ENCODE assay signal across 3 fruit fly cellular contexts in genomic region chr3L:12118156-12118555, dm6.
A peak's percentile ranks its signal among the peaks of the same experiment; 100 is the strongest.
TF ChIP-seq lines count a peak whose summit lies in the region.

TSS of gene ssp (plus strand) at chr3L:12118257.

- TF ChIP-seq CTCF in whole organism, embryonic (GFP tag; optimal IDR thresholded peaks at IDR 0.05; lab: Kevin White, UChicago) = no peak

TF ChIP-seq in whole organism, adult, 20 proteins besides CTCF, POLR2A, EP300 and RAD21:
- TF ChIP-seq Clk (GFP tag; optimal IDR thresholded peaks at IDR 0.05; lab: Kevin White, UChicago) (no peak), CG7045 (GFP tag; optimal IDR thresholded peaks at IDR 0.05; lab: Kevin White, UChicago) (no peak), CG7101 (tag; optimal IDR thresholded peaks at IDR 0.05; lab: Kevin White, UChicago) (no peak), Hr96 (GFP tag; optimal IDR thresholded peaks at IDR 0.05; lab: Kevin White, UChicago) (no peak), Mnt (GFP tag; optimal IDR thresholded peaks at IDR 0.05; lab: Kevin White, UChicago) (peak; percentile 1)

TF ChIP-seq in whole organism, embryonic, 481 proteins besides CTCF, POLR2A, EP300 and RAD21 (continues in another document):
- TF ChIP-seq CG15073 (GFP tag; optimal IDR thresholded peaks at IDR 0.05; lab: Kevin White, UChicago) (no peak), gsb-n (tag; optimal IDR thresholded peaks at IDR 0.05; lab: Kevin White, UChicago) (no peak), CG9609 (GFP tag; optimal IDR thresholded peaks at IDR 0.05; lab: Kevin White, UChicago) (no peak), stc (GFP tag; IDR thresholded peaks at IDR 0.05; lab: Robert Waterston, UW) (no peak), insv (GFP tag; optimal IDR thresholded peaks at IDR 0.05; lab: Kevin White, UChicago) (no peak), fd3F (GFP tag; optimal IDR thresholded peaks at IDR 0.05; lab: Kevin White, UChicago) (no peak), CG1602 (GFP tag; optimal IDR thresholded peaks at IDR 0.05; lab: Kevin White, UChicago) (no peak), Ravus (GFP tag; IDR thresholded peaks at IDR 0.05; lab: Robert Waterston, UW) (no peak), CG6791 (GFP tag; IDR thresholded peaks at IDR 0.05; lab: Robert Waterston, UW; ENCODE audit: partially characterized antibody) (peak; percentile 81), wdn (GFP tag; IDR thresholded peaks at IDR 0.05; lab: Robert Waterston, UW) (no peak), Mrtf (GFP tag; IDR thresholded peaks at IDR 0.05; lab: Robert Waterston, UW) (no peak), Opbp (GFP tag; IDR thresholded peaks at IDR 0.05; lab: Robert Waterston, UW; ENCODE audit: partially characterized antibody) (peak; percentile 86), Optix (GFP tag; IDR thresholded peaks at IDR 0.05; lab: Robert Waterston, UW) (no peak), Hr78 (GFP tag; optimal IDR thresholded peaks at IDR 0.05; lab: Kevin White, UChicago) (no peak), Mes4 (GFP tag; optimal IDR thresholded peaks at IDR 0.05; lab: Kevin White, UChicago) (no peak), tio (GFP tag; optimal IDR thresholded peaks at IDR 0.05; lab: Kevin White, UChicago) (no peak), CG9437 (GFP tag; optimal IDR thresholded peaks at IDR 0.05; lab: Kevin White, UChicago) (no peak), YL-1 (GFP tag; optimal IDR thresholded peaks at IDR 0.05; lab: Kevin White, UChicago) (peak; percentile 28), Nf-YB (GFP tag; optimal IDR thresholded peaks at IDR 0.05; lab: Kevin White, UChicago) (no peak), D19B (GFP tag; optimal IDR thresholded peaks at IDR 0.05; lab: Kevin White, UChicago) (no peak), Side (GFP tag; optimal IDR thresholded peaks at IDR 0.05; lab: Kevin White, UChicago) (no peak), fd96Cb (tag; optimal IDR thresholded peaks at IDR 0.05; lab: Kevin White, UChicago) (no peak), az2 (GFP tag; optimal IDR thresholded peaks at IDR 0.05; lab: Kevin White, UChicago) (no peak), sna (GFP tag; IDR thresholded peaks at IDR 0.05; lab: Robert Waterston, UW; ENCODE audit: partially characterized antibody) (peak; percentile 83), CG8281 (tag; optimal IDR thresholded peaks at IDR 0.05; lab: Kevin White, UChicago) (no peak), HmgZ (tag; optimal IDR thresholded peaks at IDR 0.05; lab: Kevin White, UChicago) (no peak), row (GFP tag; IDR thresholded peaks at IDR 0.05; lab: Robert Waterston, UW) (peak; percentile 41; the same call in 2 of the 3 replicates), CG4360 (GFP tag; IDR thresholded peaks at IDR 0.05; lab: Robert Waterston, UW) (0 out of 2 replicates have a peak, but pooled peaks have one; percentile 14), CG11398 (GFP tag; optimal IDR thresholded peaks at IDR 0.05; lab: Kevin White, UChicago) (no peak), p53 (GFP tag; optimal IDR thresholded peaks at IDR 0.05; lab: Kevin White, UChicago) (no peak), CG7839 (tag; optimal IDR thresholded peaks at IDR 0.05; lab: Kevin White, UChicago) (no peak), ranshi (GFP tag; IDR thresholded peaks at IDR 0.05; lab: Robert Waterston, UW) (no peak), CG2712 (tag; optimal IDR thresholded peaks at IDR 0.05; lab: Kevin White, UChicago) (peak; percentile 16), en (GFP tag; optimal IDR thresholded peaks at IDR 0.05; lab: Kevin White, UChicago) (no peak), Poxn (GFP tag; IDR thresholded peaks at IDR 0.05; lab: Robert Waterston, UW) (no peak), CG10979 (tag; optimal IDR thresholded peaks at IDR 0.05; lab: Kevin White, UChicago) (no peak), CG2116 (GFP tag; optimal IDR thresholded peaks at IDR 0.05; lab: Kevin White, UChicago) (peak; percentile 27), Elba2 (GFP tag; optimal IDR thresholded peaks at IDR 0.05; lab: Kevin White, UChicago) (no peak), Abd-B (GFP tag; optimal IDR thresholded peaks at IDR 0.05; lab: Kevin White, UChicago) (no peak), Vsx1 (GFP tag; optimal IDR thresholded peaks at IDR 0.05; lab: Kevin White, UChicago) (no peak), ems (GFP tag; optimal IDR thresholded peaks at IDR 0.05; lab: Kevin White, UChicago) (no peak), CG14050 (GFP tag; IDR thresholded peaks at IDR 0.05; lab: Robert Waterston, UW) (no peak), CG1832 (GFP tag; optimal IDR thresholded peaks at IDR 0.05; lab: Kevin White, UChicago) (no peak), kah (GFP tag; optimal IDR thresholded peaks at IDR 0.05; lab: Kevin White, UChicago) (no peak), grn (GFP tag; optimal IDR thresholded peaks at IDR 0.05; lab: Kevin White, UChicago) (no peak)

TF ChIP-seq in whole organism, prepupa, 60 proteins besides CTCF, POLR2A, EP300 and RAD21:
- TF ChIP-seq Hr39 (GFP tag; optimal IDR thresholded peaks at IDR 0.05; lab: Kevin White, UChicago) (no peak), esn (GFP tag; optimal IDR thresholded peaks at IDR 0.05; lab: Kevin White, UChicago) (peak; percentile 17), fkh (GFP tag; optimal IDR thresholded peaks at IDR 0.05; lab: Kevin White, UChicago) (peak; percentile 26), Eip78C (GFP tag; lab: Kevin White, UChicago) (peak; percentile 46)
